Worm (Caenorhabditis elegans) whole organism, L1 larva: ENCODE results near the gene F54F2.14.

Source experiments
- aha-1 ChIP-seq: fragments of 150-350 bp; optimal IDR thresholded peaks from 2 replicates; lab custom pipeline; 2014; ENCODE audit warnings: missing biosample characterization, missing genetic modification characterization
- alr-1 ChIP-seq: fragments of 200-800 bp; sonication (Bioruptor generic); optimal IDR thresholded peaks from 2 replicates; lab custom pipeline; 2018; ENCODE audit warnings: borderline replicate concordance, mild to moderate bottlenecking, missing genetic modification characterization, missing compliant biosample characterization
- aly-2 ChIP-seq: fragments of 150-350 bp; optimal IDR thresholded peaks from 2 replicates; lab custom pipeline; 2014; ENCODE audit warnings: missing biosample characterization, missing genetic modification characterization
- ces-1 ChIP-seq: fragments of 150-350 bp; optimal IDR thresholded peaks from 2 replicates; lab custom pipeline; 2014; ENCODE audit warnings: missing biosample characterization, missing genetic modification reagents, missing genetic modification characterization
- egl-13 ChIP-seq: sonication (generic microtip); optimal IDR thresholded peaks from 2 replicates; lab custom pipeline; 2016; ENCODE audit warnings: missing genotype, missing genetic modification reagents, missing genetic modification characterization, missing compliant biosample characterization
- mab-9 ChIP-seq: fragments of 200-800 bp; sonication (Bioruptor generic); IDR thresholded peaks from 2 replicates; pipeline ENCODE4 v1.3.6; 2022; ENCODE audit warnings: missing genetic modification reagents, missing genetic modification characterization, missing compliant biosample characterization
- nhr-237 ChIP-seq: fragments of 150-350 bp; optimal IDR thresholded peaks from 2 replicates; lab custom pipeline; 2014; ENCODE audit warnings: missing biosample characterization, missing genetic modification characterization
- nhr-28 ChIP-seq: fragments of 150-350 bp; optimal IDR thresholded peaks from 2 replicates; lab custom pipeline; 2014; ENCODE audit warnings: missing biosample characterization, missing genetic modification characterization
- rnt-1 ChIP-seq: sonication (generic microtip); optimal IDR thresholded peaks from 2 replicates; lab custom pipeline; 2016; ENCODE audit warnings: mild to moderate bottlenecking, missing genetic modification characterization, moderate library complexity, missing compliant biosample characterization
- snu-23 ChIP-seq: sonication (generic microtip); optimal IDR thresholded peaks from 2 replicates; lab custom pipeline; 2016; ENCODE audit warnings: missing genetic modification characterization, missing compliant biosample characterization
- ztf-11 ChIP-seq, 2 experiments: sonication (generic microtip); optimal IDR thresholded peaks; 2 replicates each; lab custom pipeline; 2016 to 2017; ENCODE audit warnings: missing genetic modification characterization in 2 of 2, missing biosample characterization in 1 of 2, missing compliant biosample characterization in 1 of 2

DNA sequence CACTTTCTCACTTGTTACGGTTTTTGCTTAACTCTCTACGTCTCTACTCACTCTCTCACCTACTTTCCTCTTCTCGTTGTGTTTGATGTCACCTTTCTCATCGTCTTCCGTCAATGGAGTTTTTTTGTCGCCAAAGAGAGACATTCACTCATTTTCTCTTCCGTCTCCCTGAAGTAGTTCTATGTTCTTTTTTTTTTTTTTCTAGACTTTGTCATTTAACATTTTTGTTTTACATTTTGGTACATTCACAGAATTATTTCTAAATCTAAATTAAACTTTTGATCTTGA is 9.4 kb downstream of the F54F2.14 start:
- TF ChIP-seq mab-9 (GFP tag; lab: Robert Waterston, UW) (no peak), nhr-237 (tag; lab: Kevin White, UChicago) (no peak), rnt-1 (no peak), nhr-28 (tag; lab: Kevin White, UChicago) (no peak), aly-2 (tag; lab: Kevin White, UChicago) (no peak), alr-1 (tag; lab: Kevin White, UChicago) (no peak), ztf-11 (tag; optimal IDR thresholded peaks at IDR 0.05; lab: Kevin White, UChicago) (no peak), snu-23 (GFP tag; lab: Kevin White, UChicago) (no peak), aha-1 (tag; lab: Kevin White, UChicago) (no peak), egl-13 (no peak), ces-1 (GFP tag; lab: Kevin White, UChicago) (no peak)
